Worm (Caenorhabditis elegans): ENCODE measurements around the gene lea-1.

Gene lea-1

ce11 chrV:10039837-10040236, 28.1 kb downstream of the lea-1 start (continued):
- TF ChIP-seq let-607 (tag; optimal IDR thresholded peaks at IDR 0.05) (peak in 1 of 2 experiments; percentile 27), lin-40 (tag; optimal IDR thresholded peaks at IDR 0.05) (peak; percentile 55), let-526 (GFP tag; IDR thresholded peaks at IDR 0.05) (0 out of 2 replicates have a peak, but pooled peaks have one; percentile 65), dox-1 (GFP tag; IDR thresholded peaks at IDR 0.05) (peak; percentile 69), cebp-1 (GFP tag; IDR thresholded peaks at IDR 0.05) (peak; percentile 36; the same call in 1 of the 2 replicates), cebp-1 (tag; optimal IDR thresholded peaks at IDR 0.05) (peak; percentile 71), sptf-2 (GFP tag; optimal IDR thresholded peaks at IDR 0.05) (peak; percentile 13), akir-1 (GFP tag; optimal IDR thresholded peaks at IDR 0.05) (no peak), pbrm-1 (GFP tag; IDR thresholded peaks at IDR 0.05) (0 out of 2 replicates have a peak, but pooled peaks have one; percentile 36), Y56A3A.18 (GFP tag; IDR thresholded peaks at IDR 0.05) (peak; percentile 82), rec-8 (tag; optimal IDR thresholded peaks at IDR 0.05) (no peak), tbp1 (GFP tag; optimal IDR thresholded peaks at IDR 0.05) (peak; percentile 33)

ce11 chrV:10041484-10041883, 29.8 kb downstream of the lea-1 start:
- TF ChIP-seq bed-1 (GFP tag; IDR thresholded peaks at IDR 0.05) (no peak), lir-1 (GFP tag; conservative IDR thresholded peaks at IDR 0.05) (peak; percentile 92), snpc-1.3 (tag; optimal IDR thresholded peaks at IDR 0.05; ENCODE audit: insufficient read depth) (no peak), pbrm-1 (GFP tag; IDR thresholded peaks at IDR 0.05) (0 out of 2 replicates have a peak, but pooled peaks have one; percentile 40), ceh-27 (GFP tag; optimal IDR thresholded peaks at IDR 0.05) (peak; percentile 50), ztf-26 (tag; optimal IDR thresholded peaks at IDR 0.05) (no peak), aptf-3 (GFP tag; IDR thresholded peaks at IDR 0.05) (no peak), Y53F4B.3 (GFP tag; IDR thresholded peaks at IDR 0.05) (no peak), F23B12.7 (tag; optimal IDR thresholded peaks at IDR 0.05; ENCODE audit: insufficient read depth) (no peak), D2030.7 (GFP tag; IDR thresholded peaks at IDR 0.05) (no peak), mxl-1 (tag; optimal IDR thresholded peaks at IDR 0.05) (no peak), ceh-100 (GFP tag; IDR thresholded peaks at IDR 0.05) (no peak), C06A6.2 (GFP tag; conservative IDR thresholded peaks at IDR 0.05) (no peak), dox-1 (GFP tag; IDR thresholded peaks at IDR 0.05) (no peak), zfh-2 (GFP tag; conservative IDR thresholded peaks at IDR 0.05) (no peak), egl-44 (GFP tag; IDR thresholded peaks at IDR 0.05) (no peak), dpl-1 (GFP tag; optimal IDR thresholded peaks at IDR 0.05) (no peak), cebp-1 (GFP tag; IDR thresholded peaks at IDR 0.05) (no peak), cebp-1 (tag; optimal IDR thresholded peaks at IDR 0.05) (peak; percentile 20), unc-130 (GFP tag; optimal IDR thresholded peaks at IDR 0.05) (no peak), F33H1.4 (GFP tag; IDR thresholded peaks at IDR 0.05) (no peak), F55B11.4 (tag; optimal IDR thresholded peaks at IDR 0.05; ENCODE audit: borderline replicate concordance, insufficient read depth) (no peak), ccch-3 (GFP tag; optimal IDR thresholded peaks at IDR 0.05) (no peak), ceh-40 (GFP tag; IDR thresholded peaks at IDR 0.05) (no peak), hmg-20 (GFP tag; IDR thresholded peaks at IDR 0.05) (no peak), ztf-18 (tag; optimal IDR thresholded peaks at IDR 0.05) (no peak), xnd-1 (tag; optimal IDR thresholded peaks at IDR 0.05) (no peak), nfya-2 (GFP tag; IDR thresholded peaks at IDR 0.05) (no peak), sptf-2 (GFP tag; optimal IDR thresholded peaks at IDR 0.05) (no peak), lin-35 (GFP tag; optimal IDR thresholded peaks at IDR 0.05) (peak in 1 of 3 experiments; percentile 21), T26A5.8 (tag; optimal IDR thresholded peaks at IDR 0.05) (no peak), nhr-27 (tag; optimal IDR thresholded peaks at IDR 0.05) (no peak), madf-8 (GFP tag; conservative IDR thresholded peaks at IDR 0.05) (no peak), zim-3 (tag; optimal IDR thresholded peaks at IDR 0.05) (no peak), tbp1 (GFP tag; optimal IDR thresholded peaks at IDR 0.05) (no peak), hmg-1.2 (GFP tag; IDR thresholded peaks at IDR 0.05) (peak; percentile 12; the same call in 1 of the 2 replicates), nhr-80 (tag; optimal IDR thresholded peaks at IDR 0.05) (peak; percentile 9), hlh-26 (GFP tag; conservative IDR thresholded peaks at IDR 0.05) (no peak), Y79H2A.3 (GFP tag; conservative IDR thresholded peaks at IDR 0.05) (no peak), ceh-79 (tag; optimal IDR thresholded peaks at IDR 0.05) (no peak)
